Worm (Caenorhabditis elegans) whole organism, young adult: ENCODE measurements around the gene srd-12.

Source experiments
- B0019.2 ChIP-seq: fragments of 200-800 bp; sonication (Bioruptor generic); conservative IDR thresholded peaks from 2 replicates; pipeline ENCODE4 v1.3.6; 2022; ENCODE audit warnings: missing genetic modification reagents, missing genetic modification characterization, missing compliant biosample characterization
- B0336.3 ChIP-seq: fragments of 200-800 bp; sonication (Bioruptor generic); IDR thresholded peaks from 2 replicates; pipeline ENCODE4 v1.3.6; 2022; ENCODE audit warnings: missing genetic modification characterization, missing compliant biosample characterization
- C06A6.2 ChIP-seq: fragments of 200-800 bp; sonication (Bioruptor generic); conservative IDR thresholded peaks from 2 replicates; pipeline ENCODE4 v1.3.6; 2022; ENCODE audit warnings: missing genetic modification characterization, missing compliant biosample characterization
- F52B5.7 ChIP-seq: sonication (generic microtip); optimal IDR thresholded peaks from 2 replicates; lab custom pipeline; 2016; ENCODE audit warnings: mild to moderate bottlenecking, missing genetic modification characterization, missing compliant biosample characterization
- K12H6.12 ChIP-seq: fragments of 200-800 bp; sonication (Bioruptor generic); optimal IDR thresholded peaks from 2 replicates; lab custom pipeline; 2018; ENCODE audit warnings: mild to moderate bottlenecking, missing genetic modification characterization, missing compliant biosample characterization
- Y53F4B.3 ChIP-seq: fragments of 200-800 bp; sonication (Bioruptor generic); IDR thresholded peaks from 2 replicates; pipeline ENCODE4 v1.3.6; 2022; ENCODE audit warnings: missing genetic modification reagents, missing genetic modification characterization, missing compliant biosample characterization
- Y95B8A.8 ChIP-seq: fragments of 200-800 bp; sonication (Bioruptor generic); IDR thresholded peaks from 2 replicates; pipeline ENCODE4 v1.3.6; 2022; ENCODE audit warnings: missing genetic modification reagents, missing genetic modification characterization, missing compliant biosample characterization
- ama-1 ChIP-seq, 3 experiments: fragments of 150-350 bp in 1 of 3; sonication (generic microtip) in 2 of 3; optimal IDR thresholded peaks; 2 replicates each; lab custom pipeline; 2014 to 2018; ENCODE audit warnings: missing biosample characterization in 2 of 3, missing genetic modification characterization in 2 of 3, missing genetic modification reagents in 2 of 3
- attf-5 ChIP-seq: fragments of 200-800 bp; sonication (Bioruptor generic); optimal IDR thresholded peaks from 2 replicates; lab custom pipeline; 2018; ENCODE audit warnings: mild to moderate bottlenecking, missing genetic modification characterization, missing compliant biosample characterization
- cebp-1 ChIP-seq, 2 experiments: fragments of 200-800 bp in 1 of 2; sonication (Bioruptor generic) in 1 of 2; sonication (generic microtip) in 1 of 2; IDR thresholded peaks in 1 of 2; optimal IDR thresholded peaks in 1 of 2; 2 replicates each; pipeline versions ENCODE4 v1.3.6 to Lab custom; 2017 to 2022; ENCODE audit warnings: missing compliant biosample characterization in 2 of 2, missing genetic modification characterization in 2 of 2, mild to moderate bottlenecking in 1 of 2, missing genetic modification reagents in 1 of 2, moderate library complexity in 1 of 2
- chd-7 ChIP-seq: sonication (generic microtip); optimal IDR thresholded peaks from 2 replicates; lab custom pipeline; 2016; ENCODE audit warnings: mild to moderate bottlenecking, missing genetic modification characterization, moderate library complexity, missing compliant biosample characterization
- dox-1 ChIP-seq: fragments of 200-800 bp; sonication (Bioruptor generic); IDR thresholded peaks from 2 replicates; pipeline ENCODE4 v1.3.6; 2022; ENCODE audit warnings: missing genetic modification reagents, missing genetic modification characterization, missing compliant biosample characterization
- ekl-4 ChIP-seq: fragments of 200-800 bp; sonication (Bioruptor generic); IDR thresholded peaks from 2 replicates; pipeline ENCODE4 v1.3.6; 2022; ENCODE audit warnings: missing genetic modification reagents, missing genetic modification characterization, missing compliant biosample characterization
- hmg-1.2 ChIP-seq: fragments of 200-800 bp; sonication (Bioruptor generic); IDR thresholded peaks from 2 replicates; pipeline ENCODE4 v1.3.6; 2022; ENCODE audit warnings: missing genetic modification reagents, missing genetic modification characterization, missing compliant biosample characterization
- lin-26 ChIP-seq: fragments of 200-800 bp; sonication (Bioruptor generic); IDR thresholded peaks from 2 replicates; pipeline ENCODE4 v1.3.6; 2022; ENCODE audit warnings: missing genetic modification reagents, missing genetic modification characterization, missing compliant biosample characterization
- lin-40 ChIP-seq: sonication (generic microtip); optimal IDR thresholded peaks from 2 replicates; lab custom pipeline; 2016; ENCODE audit warnings: missing genetic modification characterization, mild to moderate bottlenecking, missing compliant biosample characterization, missing genotype, missing genetic modification reagents
- lir-1 ChIP-seq: fragments of 200-800 bp; sonication (Bioruptor generic); conservative IDR thresholded peaks from 2 replicates; pipeline ENCODE4 v1.3.6; 2022; ENCODE audit warnings: missing genetic modification reagents, missing genetic modification characterization, missing compliant biosample characterization
- lsl-1 ChIP-seq: fragments of 200-800 bp; sonication (Bioruptor generic); optimal IDR thresholded peaks from 2 replicates; lab custom pipeline; 2018; ENCODE audit warnings: mild to moderate bottlenecking, missing genetic modification characterization, moderate library complexity, missing compliant biosample characterization
- nfya-1 ChIP-seq: sonication (generic microtip); optimal IDR thresholded peaks from 2 replicates; lab custom pipeline; 2017; ENCODE audit warnings: antibody characterized with exemption, missing compliant biosample characterization, missing genetic modification characterization, borderline replicate concordance; ENCODE audit not compliant: insufficient read depth
- nfyb-1 ChIP-seq: fragments of 200-800 bp; sonication (Bioruptor generic); IDR thresholded peaks from 2 replicates; pipeline ENCODE4 v1.3.6; 2022; ENCODE audit warnings: missing genetic modification reagents, missing genetic modification characterization, missing compliant biosample characterization
- nhr-120 ChIP-seq: fragments of 200-800 bp; sonication (Bioruptor generic); IDR thresholded peaks from 2 replicates; pipeline ENCODE4 v1.3.6; 2022; ENCODE audit warnings: missing genetic modification characterization, missing compliant biosample characterization
- nhr-80 ChIP-seq: sonication (generic microtip); optimal IDR thresholded peaks from 2 replicates; lab custom pipeline; 2016; ENCODE audit warnings: missing genetic modification characterization, missing compliant biosample characterization
- pbrm-1 ChIP-seq: fragments of 200-800 bp; sonication (Bioruptor generic); IDR thresholded peaks from 2 replicates; pipeline ENCODE4 v1.3.6; 2022; ENCODE audit warnings: missing genetic modification reagents, missing genetic modification characterization, missing compliant biosample characterization
- pha-4 ChIP-seq: fragments of 150-350 bp; sonication (generic microtip); optimal IDR thresholded peaks from 2 replicates; lab custom pipeline; 2014; ENCODE audit warnings: missing biosample characterization, missing genetic modification reagents, missing genetic modification characterization
- snpc-1.1 ChIP-seq: sonication (generic microtip); optimal IDR thresholded peaks from 2 replicates; lab custom pipeline; 2017; ENCODE audit warnings: missing genetic modification characterization, mild to moderate bottlenecking, missing compliant biosample characterization, antibody characterized with exemption, moderate library complexity, missing genotype, missing genetic modification reagents; ENCODE audit not compliant: insufficient read depth
- snpc-1.3 ChIP-seq: sonication (generic microtip); optimal IDR thresholded peaks from 2 replicates; lab custom pipeline; 2017; ENCODE audit warnings: missing genetic modification characterization, mild to moderate bottlenecking, missing compliant biosample characterization, antibody characterized with exemption, moderate library complexity, missing genotype, missing genetic modification reagents; ENCODE audit not compliant: insufficient read depth
- snpc-4 ChIP-seq, 5 experiments: fragments of 150-350 bp in 1 of 5; sonication (generic microtip) in 4 of 5; optimal IDR thresholded peaks; 2 replicates each; lab custom pipeline; 2014 to 2018; ENCODE audit warnings: missing genetic modification characterization in 5 of 5, missing biosample characterization in 3 of 5, antibody characterized with exemption in 2 of 5, mild to moderate bottlenecking in 2 of 5, missing compliant biosample characterization in 2 of 5, missing genotype in 2 of 5, moderate library complexity in 2 of 5, missing genetic modification reagents in 1 of 5
- somi-1 ChIP-seq: fragments of 200-800 bp; sonication (Bioruptor generic); optimal IDR thresholded peaks from 2 replicates; lab custom pipeline; 2018; ENCODE audit warnings: mild to moderate bottlenecking, missing genetic modification characterization, missing compliant biosample characterization
- tbp1 ChIP-seq: fragments of 200-800 bp; sonication (Bioruptor generic); optimal IDR thresholded peaks from 2 replicates; lab custom pipeline; 2018; ENCODE audit warnings: mild to moderate bottlenecking, missing genetic modification characterization, missing compliant biosample characterization
- zfh-2 ChIP-seq: fragments of 200-800 bp; sonication (Bioruptor generic); conservative IDR thresholded peaks from 2 replicates; pipeline ENCODE4 v1.3.6; 2022; ENCODE audit warnings: missing genetic modification reagents, missing genetic modification characterization, missing compliant biosample characterization

Gene srd-12

DNA sequence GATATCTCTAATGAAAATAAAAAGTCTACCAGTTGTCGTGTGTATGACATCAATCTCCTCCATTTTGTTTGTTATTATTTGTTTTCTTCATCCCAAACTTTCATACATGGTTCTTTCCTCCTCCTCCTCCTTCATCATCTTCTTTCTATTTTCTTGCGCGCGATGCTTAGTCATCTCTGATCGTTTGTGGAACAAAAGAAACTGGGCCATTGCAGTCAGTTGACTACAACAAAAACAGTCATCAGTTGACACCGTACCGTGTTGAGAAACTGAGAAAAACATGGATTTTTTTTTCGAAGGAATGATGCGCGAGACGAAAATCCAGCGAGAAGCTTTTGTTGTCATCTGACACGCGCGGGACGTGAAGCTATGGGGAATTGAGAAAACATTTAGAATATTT is 24.8 kb downstream of the srd-12 start:
- TF ChIP-seq ekl-4 (GFP tag; lab: Robert Waterston, UW) (peak; percentile 43; the same call in 1 of the 2 replicates), nfya-1 (no peak), lir-1 (GFP tag; lab: Robert Waterston, UW) (0 out of 2 replicates have a peak, but pooled peaks have one; percentile 33)

- TF ChIP-seq pha-4 (tag; lab: Kevin White, UChicago): peak; percentile 46
- TF ChIP-seq dox-1 (GFP tag; lab: Robert Waterston, UW): peak; percentile 25; the same call in 1 of the 2 replicates
- peak; percentile 28; the same call in 1 of the 2 replicates for TF ChIP-seq B0336.3
- TF ChIP-seq K12H6.12 (tag; lab: Kevin White, UChicago): peak; percentile 62
- peak; percentile 44 for TF ChIP-seq ama-1 (optimal IDR thresholded peaks at IDR 0.05; lab: Kevin White, UChicago)
- TF ChIP-seq ama-1 (GFP tag; optimal IDR thresholded peaks at IDR 0.05; lab: Kevin White, UChicago): no peak
- TF ChIP-seq B0019.2 (GFP tag; lab: Robert Waterston, UW): no peak
- no peak for TF ChIP-seq lsl-1
- peak; percentile 4 for TF ChIP-seq tbp1
- peak; percentile 22; the same call in 1 of the 2 replicates for TF ChIP-seq pbrm-1 (GFP tag; lab: Robert Waterston, UW)
- TF ChIP-seq F52B5.7: no peak
- TF ChIP-seq lin-40 (tag; lab: Kevin White, UChicago): peak; percentile 40
- peak; percentile 15 for TF ChIP-seq nhr-80 (tag; lab: Kevin White, UChicago)
- peak; percentile 10; the same call in 1 of the 2 replicates for TF ChIP-seq hmg-1.2
- no peak for TF ChIP-seq snpc-4 (GFP tag; optimal IDR thresholded peaks at IDR 0.05; lab: Kevin White, UChicago)
- peak in 2 of 4 experiments; percentile 11 to 45 for TF ChIP-seq snpc-4 (tag; optimal IDR thresholded peaks at IDR 0.05; lab: Kevin White, UChicago)
- TF ChIP-seq attf-5 (GFP tag; lab: Kevin White, UChicago): peak; percentile 55
- TF ChIP-seq somi-1 (GFP tag; lab: Kevin White, UChicago): peak; percentile 44
- peak; percentile 30 for TF ChIP-seq chd-7 (tag; lab: Kevin White, UChicago)
- TF ChIP-seq lin-26 (GFP tag; lab: Robert Waterston, UW): 0 out of 2 replicates have a peak, but pooled peaks have one; percentile 23
- no peak for TF ChIP-seq nhr-120 (GFP tag; lab: Robert Waterston, UW)
- no peak for TF ChIP-seq cebp-1 (GFP tag; IDR thresholded peaks at IDR 0.05; lab: Robert Waterston, UW)
- TF ChIP-seq cebp-1 (tag; optimal IDR thresholded peaks at IDR 0.05; lab: Kevin White, UChicago): peak; percentile 62
- TF ChIP-seq, all 124 proteins: peak for 16
These were observed 25.6 kb downstream of the srd-12 start for ce11 chrIV:5604465-5604864.

- TF ChIP-seq attf-5 (GFP tag; lab: Kevin White, UChicago) (no peak), cebp-1 (GFP tag; IDR thresholded peaks at IDR 0.05; lab: Robert Waterston, UW) (0 out of 2 replicates have a peak, but pooled peaks have one; percentile 18), cebp-1 (tag; optimal IDR thresholded peaks at IDR 0.05; lab: Kevin White, UChicago) (peak; percentile 34)
These were observed 26.7 kb downstream of the srd-12 start for ce11 chrIV:5603321-5603720.

ce11 chrIV:5602415-5602814 is 27.6 kb downstream of the srd-12 start:
- TF ChIP-seq snpc-4 (GFP tag; optimal IDR thresholded peaks at IDR 0.05; lab: Kevin White, UChicago) (no peak), snpc-4 (tag; optimal IDR thresholded peaks at IDR 0.05; lab: Kevin White, UChicago) (peak in 1 of 4 experiments; percentile 68), snpc-1.3 (no peak), snpc-1.1 (tag; lab: Kevin White, UChicago) (no peak)

DNA sequence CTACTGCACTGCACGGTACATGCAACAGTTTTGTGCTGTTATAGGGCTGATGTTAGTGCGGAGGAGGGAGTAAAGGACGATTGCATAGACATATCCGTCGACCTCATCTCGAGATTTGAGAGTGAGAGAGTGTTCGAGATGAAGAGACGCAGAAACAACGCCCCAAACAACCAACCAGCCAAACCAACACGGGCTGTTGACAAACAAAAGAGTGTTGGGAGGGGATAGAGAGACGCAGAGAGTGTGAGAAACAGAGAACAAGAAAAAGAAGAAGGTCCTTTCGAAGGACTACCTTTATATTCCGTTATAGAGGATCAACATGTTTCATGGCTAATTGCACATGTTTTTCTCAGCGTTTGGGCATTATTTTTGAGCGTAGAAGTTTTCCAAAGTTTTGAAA is 29.7 kb downstream of the srd-12 start:
- TF ChIP-seq attf-5 (GFP tag; lab: Kevin White, UChicago) (peak; percentile 14), zfh-2 (0 out of 2 replicates have a peak, but pooled peaks have one; percentile 28), nfyb-1 (GFP tag; lab: Robert Waterston, UW) (peak; percentile 36; the same call in 1 of the 2 replicates), K12H6.12 (tag; lab: Kevin White, UChicago) (peak; percentile 45), hmg-1.2 (peak; percentile 87), Y95B8A.8 (no peak), lir-1 (GFP tag; lab: Robert Waterston, UW) (no peak), Y53F4B.3 (GFP tag; lab: Robert Waterston, UW) (no peak), dox-1 (GFP tag; lab: Robert Waterston, UW) (0 out of 2 replicates have a peak, but pooled peaks have one; percentile 21), C06A6.2 (GFP tag; lab: Robert Waterston, UW) (no peak), snpc-4 (GFP tag; optimal IDR thresholded peaks at IDR 0.05; lab: Kevin White, UChicago) (no peak), snpc-4 (tag; optimal IDR thresholded peaks at IDR 0.05; lab: Kevin White, UChicago) (peak in 1 of 4 experiments; percentile 23), cebp-1 (GFP tag; IDR thresholded peaks at IDR 0.05; lab: Robert Waterston, UW) (0 out of 2 replicates have a peak, but pooled peaks have one; percentile 21), cebp-1 (tag; optimal IDR thresholded peaks at IDR 0.05; lab: Kevin White, UChicago) (peak; percentile 39), lin-26 (GFP tag; lab: Robert Waterston, UW) (0 out of 2 replicates have a peak, but pooled peaks have one; percentile 51)
- TF ChIP-seq, all 124 proteins: peak for 9
